Worm (Caenorhabditis elegans): ENCODE results near the gene srd-70.
A peak's percentile ranks its signal among the peaks of the same experiment; 100 is the strongest.

srd-70 gene

DNA sequence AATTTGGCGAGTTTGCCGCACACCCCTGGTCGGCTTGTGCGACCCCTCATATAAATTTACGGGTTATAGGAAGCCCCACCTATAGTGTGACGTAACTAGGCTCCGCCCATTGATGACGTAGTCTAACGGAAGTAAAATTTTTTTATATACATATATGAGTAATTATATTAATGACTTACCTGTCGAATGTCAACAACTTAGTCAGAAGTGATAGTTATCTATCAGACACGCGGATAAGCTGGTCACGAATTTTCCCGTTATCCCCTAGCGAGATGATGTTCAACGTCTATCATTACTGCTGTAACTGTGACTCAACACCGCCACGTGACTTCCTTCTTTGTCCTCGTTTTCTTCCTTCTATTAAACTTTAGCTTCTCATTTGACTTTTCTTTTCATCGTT, at the start of gene srd-70:
Gene srd-70 (plus strand): TSS at position 301 of the 400 bp plus-strand sequence.
- no peak for TF ChIP-seq hmg-4 (GFP tag; optimal IDR thresholded peaks at IDR 0.05)
- no peak for TF ChIP-seq scrt-1 (GFP tag; IDR thresholded peaks at IDR 0.05)
- no peak for TF ChIP-seq pes-1 (GFP tag; IDR thresholded peaks at IDR 0.05)
- TF ChIP-seq F13C5.2 (tag; optimal IDR thresholded peaks at IDR 0.05): no peak
- TF ChIP-seq tra-4 (tag; optimal IDR thresholded peaks at IDR 0.05): no peak
- no peak for TF ChIP-seq sea-1 (GFP tag; conservative IDR thresholded peaks at IDR 0.05)
- TF ChIP-seq hnd-1 (tag; optimal IDR thresholded peaks at IDR 0.05): no peak
- TF ChIP-seq ceh-36 (tag; optimal IDR thresholded peaks at IDR 0.05): no peak
- TF ChIP-seq ets-7 (tag; optimal IDR thresholded peaks at IDR 0.05): no peak
- no peak for TF ChIP-seq ceh-13 (GFP tag; optimal IDR thresholded peaks at IDR 0.05)
- TF ChIP-seq ama-1 (optimal IDR thresholded peaks at IDR 0.05): no peak
- TF ChIP-seq tbx-11 (GFP tag; IDR thresholded peaks at IDR 0.05): no peak

DNA sequence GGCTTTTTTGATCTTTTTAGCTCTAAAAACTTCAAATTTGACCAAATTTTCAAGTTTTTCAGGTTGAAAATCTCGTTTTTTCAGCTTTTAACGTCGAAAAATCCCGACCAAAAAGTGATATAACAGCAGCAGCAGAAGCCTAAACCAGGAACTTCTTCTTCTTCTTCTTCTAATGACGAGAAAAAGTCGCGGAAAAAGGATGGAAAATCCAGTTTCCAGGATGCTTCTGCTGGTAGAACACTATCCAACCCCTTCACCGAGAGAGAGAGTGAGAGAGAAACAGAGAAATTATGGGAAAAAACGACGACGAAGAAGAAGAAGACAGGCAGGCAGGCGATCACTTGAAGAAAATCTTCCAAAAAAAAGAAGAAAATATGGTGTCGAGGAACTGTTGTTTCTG, 47.1 kb upstream of the srd-70 start:
- TF ChIP-seq flt-1 (GFP tag; IDR thresholded peaks at IDR 0.05): no peak

DNA sequence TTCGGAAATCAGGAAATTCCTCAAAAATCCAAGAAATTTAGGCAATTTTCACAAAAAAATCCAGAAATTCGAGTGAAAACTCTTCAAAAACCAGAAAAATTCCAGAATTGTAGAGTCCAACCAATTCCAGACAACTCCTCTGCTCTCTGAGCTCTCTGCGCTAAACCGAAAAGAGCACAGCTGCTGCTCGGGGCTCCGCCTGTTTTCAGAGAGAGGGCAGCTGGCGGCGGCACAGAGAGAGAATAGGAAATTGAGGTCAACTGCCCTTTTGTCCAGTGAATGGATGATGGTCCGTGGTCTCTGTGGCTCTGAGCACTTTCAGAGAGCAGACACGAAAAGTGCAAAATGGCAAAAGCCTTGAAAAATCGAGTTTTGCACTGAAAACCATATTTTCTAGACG, 44.9 kb upstream of the srd-70 start:
- no peak for TF ChIP-seq ama-1 (optimal IDR thresholded peaks at IDR 0.05)
- no peak for TF ChIP-seq tbx-11 (GFP tag; IDR thresholded peaks at IDR 0.05)
- no peak for TF ChIP-seq hmbx-1 (tag; optimal IDR thresholded peaks at IDR 0.05)
- no peak for TF ChIP-seq tra-4 (tag; optimal IDR thresholded peaks at IDR 0.05)
- TF ChIP-seq sea-1 (GFP tag; conservative IDR thresholded peaks at IDR 0.05): no peak
- TF ChIP-seq pes-1 (GFP tag; IDR thresholded peaks at IDR 0.05): no peak
- no peak for TF ChIP-seq tbx-37 (GFP tag; conservative IDR thresholded peaks at IDR 0.05)
- no peak for TF ChIP-seq ets-7 (tag; optimal IDR thresholded peaks at IDR 0.05)
- TF ChIP-seq ceh-36 (tag; optimal IDR thresholded peaks at IDR 0.05): no peak
- TF ChIP-seq F13C5.2 (tag; optimal IDR thresholded peaks at IDR 0.05): no peak

DNA sequence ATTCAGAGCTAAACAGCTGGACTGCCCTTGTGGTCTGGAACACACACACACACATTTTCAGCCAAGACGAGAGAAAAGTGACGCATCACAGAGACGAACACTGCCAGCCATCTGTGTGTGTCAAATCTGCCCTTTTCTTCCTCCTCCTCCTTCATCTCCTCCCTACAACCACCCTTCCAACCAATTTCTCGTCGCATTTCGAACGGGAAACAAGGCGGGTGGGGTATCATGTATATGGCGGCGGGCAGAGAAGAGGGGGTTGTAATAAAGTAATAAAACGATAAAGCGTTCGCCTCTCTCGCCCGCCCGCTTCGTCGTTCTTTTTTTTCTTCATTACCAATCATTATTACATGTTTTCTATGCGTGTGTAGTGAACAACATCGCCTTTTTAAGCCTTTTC, 43.6 kb upstream of the srd-70 start:
- TF ChIP-seq ceh-13 (GFP tag; optimal IDR thresholded peaks at IDR 0.05) (no peak), tra-4 (tag; optimal IDR thresholded peaks at IDR 0.05) (no peak), ets-7 (tag; optimal IDR thresholded peaks at IDR 0.05) (no peak), aly-1 (tag; optimal IDR thresholded peaks at IDR 0.05) (no peak), sea-1 (GFP tag; conservative IDR thresholded peaks at IDR 0.05) (no peak), scrt-1 (GFP tag; IDR thresholded peaks at IDR 0.05) (no peak), hmg-4 (GFP tag; optimal IDR thresholded peaks at IDR 0.05) (peak; percentile 68), hnd-1 (tag; optimal IDR thresholded peaks at IDR 0.05) (no peak), ama-1 (optimal IDR thresholded peaks at IDR 0.05) (no peak), tbx-37 (GFP tag; conservative IDR thresholded peaks at IDR 0.05) (no peak), F13C5.2 (tag; optimal IDR thresholded peaks at IDR 0.05) (no peak), tbx-11 (GFP tag; IDR thresholded peaks at IDR 0.05) (no peak), hmbx-1 (tag; optimal IDR thresholded peaks at IDR 0.05) (no peak), pes-1 (GFP tag; IDR thresholded peaks at IDR 0.05) (no peak), ceh-36 (tag; optimal IDR thresholded peaks at IDR 0.05) (peak; percentile 35), flt-1 (GFP tag; IDR thresholded peaks at IDR 0.05) (peak; percentile 17; the same call in 1 of the 2 replicates), B0310.2 (tag; optimal IDR thresholded peaks at IDR 0.05) (no peak)

DNA sequence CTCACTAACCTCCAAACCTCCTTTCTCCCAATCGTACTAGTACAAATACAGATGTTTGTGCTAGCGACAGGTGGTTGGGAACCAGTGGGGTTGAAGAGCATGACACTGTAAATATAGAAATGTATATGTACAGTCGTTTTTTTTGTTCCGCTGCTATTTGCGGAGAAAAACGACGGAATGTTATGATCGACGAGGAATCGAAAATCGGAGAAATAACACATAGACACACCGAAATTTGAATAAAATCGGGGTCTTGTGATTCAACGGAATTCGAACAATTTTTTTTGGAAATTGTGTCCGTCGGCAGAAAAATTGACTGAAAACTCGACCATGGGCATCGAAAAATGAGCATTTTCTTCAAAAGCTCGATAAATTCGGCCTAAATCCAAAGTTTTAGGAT, 42.3 kb upstream of the srd-70 start, which contains the start of gene F53H2.3:
Gene F53H2.3 (minus strand): TSS at position 101 of the 400 bp plus-strand sequence.
- TF ChIP-seq ama-1 (optimal IDR thresholded peaks at IDR 0.05) (no peak), ceh-13 (GFP tag; optimal IDR thresholded peaks at IDR 0.05) (no peak), sea-1 (GFP tag; conservative IDR thresholded peaks at IDR 0.05) (no peak), tra-4 (tag; optimal IDR thresholded peaks at IDR 0.05) (no peak), pes-1 (GFP tag; IDR thresholded peaks at IDR 0.05) (no peak), B0310.2 (tag; optimal IDR thresholded peaks at IDR 0.05) (no peak), aly-1 (tag; optimal IDR thresholded peaks at IDR 0.05) (no peak), scrt-1 (GFP tag; IDR thresholded peaks at IDR 0.05) (no peak), ceh-36 (tag; optimal IDR thresholded peaks at IDR 0.05) (no peak), hmg-4 (GFP tag; optimal IDR thresholded peaks at IDR 0.05) (no peak), F13C5.2 (tag; optimal IDR thresholded peaks at IDR 0.05) (no peak), flt-1 (GFP tag; IDR thresholded peaks at IDR 0.05) (no peak)

- no peak for TF ChIP-seq ceh-13 (GFP tag; optimal IDR thresholded peaks at IDR 0.05)
- no peak for TF ChIP-seq scrt-1 (GFP tag; IDR thresholded peaks at IDR 0.05)
- no peak for TF ChIP-seq aly-1 (tag; optimal IDR thresholded peaks at IDR 0.05)
- no peak for TF ChIP-seq pes-1 (GFP tag; IDR thresholded peaks at IDR 0.05)
- no peak for TF ChIP-seq tbx-37 (GFP tag; conservative IDR thresholded peaks at IDR 0.05)
- no peak for TF ChIP-seq hnd-1 (tag; optimal IDR thresholded peaks at IDR 0.05)
- no peak for TF ChIP-seq tra-4 (tag; optimal IDR thresholded peaks at IDR 0.05)
- no peak for TF ChIP-seq tbx-11 (GFP tag; IDR thresholded peaks at IDR 0.05)
- TF ChIP-seq ama-1 (optimal IDR thresholded peaks at IDR 0.05): no peak
- no peak for TF ChIP-seq hmbx-1 (tag; optimal IDR thresholded peaks at IDR 0.05)
- TF ChIP-seq sea-1 (GFP tag; conservative IDR thresholded peaks at IDR 0.05): no peak
- no peak for TF ChIP-seq F13C5.2 (tag; optimal IDR thresholded peaks at IDR 0.05)
- TF ChIP-seq ets-7 (tag; optimal IDR thresholded peaks at IDR 0.05): no peak
- no peak for TF ChIP-seq hmg-4 (GFP tag; optimal IDR thresholded peaks at IDR 0.05)
- TF ChIP-seq B0310.2 (tag; optimal IDR thresholded peaks at IDR 0.05): no peak
- TF ChIP-seq flt-1 (GFP tag; IDR thresholded peaks at IDR 0.05): no peak
- TF ChIP-seq ceh-36 (tag; optimal IDR thresholded peaks at IDR 0.05): no peak
Observed at ce11 chrV:20412225-20412624, 41.7 kb upstream of the srd-70 start.

DNA sequence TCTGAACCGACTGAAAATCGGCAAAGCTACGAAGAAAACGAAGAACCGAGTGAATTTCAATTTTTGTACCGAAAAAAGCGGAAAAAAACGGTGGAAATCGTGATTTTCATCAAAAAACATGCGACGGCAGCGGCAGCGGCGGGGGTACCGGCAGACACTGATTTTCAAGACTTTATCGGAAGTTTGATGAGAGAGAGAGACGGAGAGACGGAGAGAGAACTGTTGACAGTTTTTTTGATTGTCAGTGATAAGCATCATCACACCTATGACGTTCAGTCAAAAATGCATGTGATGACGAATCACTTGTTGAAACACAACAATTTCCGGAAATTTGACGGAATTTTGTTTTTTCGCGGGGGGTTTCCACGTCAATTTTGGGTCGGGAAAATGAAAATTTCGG, 40.5 kb upstream of the srd-70 start:
- TF ChIP-seq ceh-13 (GFP tag; optimal IDR thresholded peaks at IDR 0.05) (no peak), B0310.2 (tag; optimal IDR thresholded peaks at IDR 0.05) (no peak), flt-1 (GFP tag; IDR thresholded peaks at IDR 0.05) (no peak), hnd-1 (tag; optimal IDR thresholded peaks at IDR 0.05) (no peak), aly-1 (tag; optimal IDR thresholded peaks at IDR 0.05) (no peak), hmbx-1 (tag; optimal IDR thresholded peaks at IDR 0.05) (no peak), F13C5.2 (tag; optimal IDR thresholded peaks at IDR 0.05) (no peak)

DNA sequence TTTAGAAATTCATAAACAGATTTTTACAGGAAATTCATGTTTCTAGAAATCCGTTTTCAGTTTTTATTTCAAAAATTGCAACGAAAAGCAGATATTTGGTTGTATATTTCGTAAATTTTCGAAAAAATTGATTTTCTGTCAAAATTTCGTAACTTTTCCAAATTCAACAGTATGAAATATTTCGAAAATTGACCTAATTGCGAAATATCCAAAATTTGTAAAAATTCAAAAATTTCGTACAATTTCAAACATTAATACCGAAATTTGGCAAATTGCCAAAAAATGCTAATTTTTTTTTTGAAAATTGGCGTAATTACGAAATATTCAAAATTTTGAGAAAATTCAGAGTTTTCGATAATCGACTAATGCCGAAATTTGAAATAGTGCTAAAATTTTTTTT, 40.0 kb upstream of the srd-70 start:
- no peak for TF ChIP-seq scrt-1 (GFP tag; IDR thresholded peaks at IDR 0.05)
- no peak for TF ChIP-seq F13C5.2 (tag; optimal IDR thresholded peaks at IDR 0.05)
- TF ChIP-seq tbx-11 (GFP tag; IDR thresholded peaks at IDR 0.05): no peak
- no peak for TF ChIP-seq pes-1 (GFP tag; IDR thresholded peaks at IDR 0.05)
- TF ChIP-seq ama-1 (optimal IDR thresholded peaks at IDR 0.05): no peak
- TF ChIP-seq ceh-13 (GFP tag; optimal IDR thresholded peaks at IDR 0.05): no peak
- no peak for TF ChIP-seq tra-4 (tag; optimal IDR thresholded peaks at IDR 0.05)
- TF ChIP-seq hmbx-1 (tag; optimal IDR thresholded peaks at IDR 0.05): no peak
- no peak for TF ChIP-seq ets-7 (tag; optimal IDR thresholded peaks at IDR 0.05)
